Worm (Caenorhabditis elegans): ENCODE data around the gene ttr-41.
A peak's percentile ranks its signal among the peaks of the same experiment; 100 is the strongest.
"Not testable (repeated sequence)": the region's sequence is repeated elsewhere in the genome, so short reads cannot be mapped to it uniquely, and the experiment has no call there.

- not testable (repeated sequence) for TF ChIP-seq lin-39, ztf-11, elt-3, nhr-77 (tag; optimal IDR thresholded peaks at IDR 0.05)
- TF ChIP-seq nhr-21 (tag; optimal IDR thresholded peaks at IDR 0.05), result peak; percentile 17
- peak; percentile 66 to 89 for TF ChIP-seq lsy-2 (tag; optimal IDR thresholded peaks at IDR 0.05)
- peak; percentile 65 for TF ChIP-seq lin-13 (GFP tag; optimal IDR thresholded peaks at IDR 0.05)
Measured at ce11 chrII:4701482-4702119, 26.1 kb downstream of the ttr-41 start, which contains the start of gene unc-85.
